Worm (Caenorhabditis elegans): ENCODE measurements around the gene tsr-2.
A peak's percentile ranks its signal among the peaks of the same experiment; 100 is the strongest.

tsr-2 gene

DNA sequence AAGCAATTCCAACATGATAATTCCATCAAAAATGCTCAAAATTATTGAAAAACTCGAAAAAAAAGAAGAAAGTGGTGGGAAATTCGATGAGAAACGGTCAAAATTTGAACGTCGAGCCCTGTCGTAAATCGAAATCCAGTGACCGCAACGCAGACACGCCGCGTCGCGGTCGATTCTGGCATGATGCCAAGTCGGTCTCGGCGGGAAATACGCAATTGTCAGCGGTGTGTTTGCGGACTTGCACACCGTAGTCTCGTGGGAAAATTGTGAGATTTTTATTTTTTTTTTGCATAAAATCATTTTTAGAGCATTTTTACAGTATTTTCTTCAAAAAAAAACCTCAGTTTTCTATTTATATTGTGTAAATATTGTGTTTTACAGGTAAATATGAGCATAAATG is at the start of gene tsr-2:
Gene tsr-2, plus strand, starts transcription at position 382 of the 400 bp plus-strand sequence.
- TF ChIP-seq skn-1 (tag; optimal IDR thresholded peaks at IDR 0.05) (peak; percentile 88), mab-9 (GFP tag; IDR thresholded peaks at IDR 0.05) (peak; percentile 77), fkh-4 (tag; optimal IDR thresholded peaks at IDR 0.05; ENCODE audit: borderline replicate concordance) (peak; percentile 41), lsy-2 (tag; optimal IDR thresholded peaks at IDR 0.05) (peak; percentile 99), irx-1 (tag; optimal IDR thresholded peaks at IDR 0.05) (peak; percentile 79), unc-98 (GFP tag; IDR thresholded peaks at IDR 0.05) (peak; percentile 70), snpc-4 (tag; optimal IDR thresholded peaks at IDR 0.05) (peak; percentile 74), pag-3 (tag; optimal IDR thresholded peaks at IDR 0.05; ENCODE audit: borderline replicate concordance, insufficient read depth) (peak; percentile 85), ama-1 (optimal IDR thresholded peaks at IDR 0.05) (peak; percentile 50), lin-39 (tag; optimal IDR thresholded peaks at IDR 0.05) (peak; percentile 76), pax-3 (tag; optimal IDR thresholded peaks at IDR 0.05) (peak; percentile 82), nhr-20 (tag; optimal IDR thresholded peaks at IDR 0.05) (peak; percentile 92), grh-1 (GFP tag; IDR thresholded peaks at IDR 0.05) (peak; percentile 79), nhr-84 (tag; optimal IDR thresholded peaks at IDR 0.05) (no peak), efl-1 (optimal IDR thresholded peaks at IDR 0.05) (peak; percentile 87 to 89), efl-1 (GFP tag; optimal IDR thresholded peaks at IDR 0.05 in 1 of 2) (peak; percentile 80 to 98), fkh-10 (GFP tag; optimal IDR thresholded peaks at IDR 0.05) (peak; percentile 50), nhr-47 (tag; optimal IDR thresholded peaks at IDR 0.05) (peak; percentile 93), hpl-2 (GFP tag; optimal IDR thresholded peaks at IDR 0.05) (peak; percentile 71), elt-2 (tag; optimal IDR thresholded peaks at IDR 0.05) (peak; percentile 70), pqm-1 (tag; optimal IDR thresholded peaks at IDR 0.05) (no peak), zag-1 (tag; optimal IDR thresholded peaks at IDR 0.05) (no peak), lin-15B (tag; optimal IDR thresholded peaks at IDR 0.05) (peak; percentile 85), sox-4 (tag; optimal IDR thresholded peaks at IDR 0.05) (peak; percentile 53), nhr-12 (tag; optimal IDR thresholded peaks at IDR 0.05) (no peak), isw-1 (GFP tag; IDR thresholded peaks at IDR 0.05) (peak; percentile 93), ets-5 (GFP tag; IDR thresholded peaks at IDR 0.05) (no peak), mef-2 (tag; optimal IDR thresholded peaks at IDR 0.05) (peak; percentile 57), C04F5.9 (tag; optimal IDR thresholded peaks at IDR 0.05) (peak; percentile 82), ceh-8 (GFP tag; optimal IDR thresholded peaks at IDR 0.05) (peak; percentile 69), C34B4.2 (tag; optimal IDR thresholded peaks at IDR 0.05) (no peak), nhr-11 (tag; optimal IDR thresholded peaks at IDR 0.05) (peak; percentile 39), nhr-85 (tag) (peak; percentile 93), Y116A8C.19 (tag; optimal IDR thresholded peaks at IDR 0.05; ENCODE audit: borderline replicate concordance) (no peak), unc-30 (tag; optimal IDR thresholded peaks at IDR 0.05) (no peak), nhr-90 (tag; optimal IDR thresholded peaks at IDR 0.05; ENCODE audit: poor library complexity) (peak; percentile 89), nhr-28 (tag; optimal IDR thresholded peaks at IDR 0.05) (no peak), lin-35 (GFP tag; optimal IDR thresholded peaks at IDR 0.05) (peak; percentile 90 to 94), ceh-82 (tag; optimal IDR thresholded peaks at IDR 0.05) (peak; percentile 93 to 96 (median 94)), fos-1 (tag; optimal IDR thresholded peaks at IDR 0.05) (peak; percentile 89), C16A3.4 (tag; optimal IDR thresholded peaks at IDR 0.05) (peak; percentile 93), aly-2 (tag; optimal IDR thresholded peaks at IDR 0.05) (peak; percentile 69), ceh-63 (GFP tag; optimal IDR thresholded peaks at IDR 0.05) (no peak), nhr-77 (tag; optimal IDR thresholded peaks at IDR 0.05) (peak; percentile 89), dpl-1 (GFP tag; optimal IDR thresholded peaks at IDR 0.05) (peak; percentile 87 to 89 (median 88)), unc-86 (tag; optimal IDR thresholded peaks at IDR 0.05) (peak; percentile 89), hlh-4 (tag; optimal IDR thresholded peaks at IDR 0.05) (no peak), tlp-1 (tag; optimal IDR thresholded peaks at IDR 0.05) (no peak), egl-13 (tag; optimal IDR thresholded peaks at IDR 0.05) (peak; percentile 77), xbp-1 (tag; optimal IDR thresholded peaks at IDR 0.05) (peak; percentile 91), ztf-11 (tag; optimal IDR thresholded peaks at IDR 0.05) (peak in 1 of 2 experiments; percentile 66), nhr-71 (tag; optimal IDR thresholded peaks at IDR 0.05) (peak; percentile 96), ces-1 (GFP tag; optimal IDR thresholded peaks at IDR 0.05) (no peak), lir-3 (tag; optimal IDR thresholded peaks at IDR 0.05; ENCODE audit: poor library complexity) (peak; percentile 75)
